Fruit fly (Drosophila melanogaster) whole organism, embryonic: Measurements from ENCODE around the gene COX6B.

ENCODE experiments used
- CG10267 ChIP-seq: fragments of 200-800 bp; sonication (Bioruptor generic); optimal IDR thresholded peaks from 2 replicates; lab custom pipeline; 2018; ENCODE audit warnings: missing biosample characterization, mild to moderate bottlenecking, missing genetic modification characterization, moderate library complexity
- CG10321 ChIP-seq: fragments of 200-800 bp; sonication (Bioruptor generic); IDR thresholded peaks from 2 replicates; pipeline ENCODE4 v1.3.6; 2022; ENCODE audit warnings: missing biosample characterization, missing genetic modification characterization
- CG10431 ChIP-seq: fragments of 200-800 bp; sonication (Bioruptor generic); optimal IDR thresholded peaks from 3 replicates; lab custom pipeline; 2018; ENCODE audit warnings: missing biosample characterization, mild to moderate bottlenecking, missing genetic modification characterization
- CG10654 ChIP-seq: fragments of 200-800 bp; sonication (Bioruptor generic); optimal IDR thresholded peaks from 2 replicates; lab custom pipeline; 2016; ENCODE audit warnings: missing biosample characterization, missing genetic modification characterization
- CG10979 ChIP-seq: fragments of 200-800 bp; sonication (Bioruptor generic); optimal IDR thresholded peaks from 2 replicates; lab custom pipeline; 2018; ENCODE audit warnings: missing biosample characterization, mild to moderate bottlenecking, missing genetic modification characterization, moderate library complexity
- CG12219 ChIP-seq: fragments of 200-800 bp; sonication (Bioruptor generic); optimal IDR thresholded peaks from 3 replicates; lab custom pipeline; 2018; ENCODE audit warnings: missing biosample characterization, mild to moderate bottlenecking, missing genetic modification characterization
- CG1233 ChIP-seq: fragments of 200-800 bp; sonication (Bioruptor generic); optimal IDR thresholded peaks from 4 replicates; lab custom pipeline; 2018; ENCODE audit warnings: missing biosample characterization, mild to moderate bottlenecking, missing genetic modification characterization
- CG12769 ChIP-seq: fragments of 200-800 bp; sonication (Bioruptor generic); optimal IDR thresholded peaks from 2 replicates; lab custom pipeline; 2019; ENCODE audit warnings: missing biosample characterization, mild to moderate bottlenecking, missing genetic modification characterization, moderate library complexity
- CG17829 ChIP-seq: fragments of 200-800 bp; optimal IDR thresholded peaks from 2 replicates; lab custom pipeline; 2019; ENCODE audit warnings: missing biosample characterization, mild to moderate bottlenecking, missing genetic modification characterization, moderate library complexity
- CG31224 ChIP-seq: fragments of 200-800 bp; sonication (Bioruptor generic); IDR thresholded peaks from 2 replicates; pipeline ENCODE4 v1.3.6; 2022; ENCODE audit warnings: missing biosample characterization, missing genetic modification characterization
- CG3163 ChIP-seq: fragments of 200-800 bp; sonication (Bioruptor generic); optimal IDR thresholded peaks from 3 replicates; lab custom pipeline; 2016; ENCODE audit warnings: missing biosample characterization, missing genetic modification characterization
- CG33213 ChIP-seq: fragments of 200-800 bp; sonication (Bioruptor generic); optimal IDR thresholded peaks from 3 replicates; lab custom pipeline; 2016; ENCODE audit warnings: missing biosample characterization, missing genetic modification characterization
- CG4730 ChIP-seq: fragments of 200-800 bp; sonication (Bioruptor generic); IDR thresholded peaks from 2 replicates; pipeline ENCODE4 v1.3.6; 2022; ENCODE audit warnings: missing biosample characterization, missing genetic modification characterization
- CG6254 ChIP-seq: fragments of 200-800 bp; sonication (Bioruptor generic); optimal IDR thresholded peaks from 3 replicates; lab custom pipeline; 2017; ENCODE audit warnings: mild to moderate bottlenecking, missing biosample characterization, missing genetic modification reagents, missing genetic modification characterization
- CG7745 ChIP-seq: fragments of 200-800 bp; sonication (Bioruptor generic); optimal IDR thresholded peaks from 2 replicates; lab custom pipeline; 2018; ENCODE audit warnings: missing biosample characterization, mild to moderate bottlenecking, missing genetic modification characterization, moderate library complexity
- CG7928 ChIP-seq: fragments of 200-800 bp; sonication (Bioruptor generic); optimal IDR thresholded peaks from 2 replicates; lab custom pipeline; 2017; ENCODE audit warnings: missing biosample characterization, mild to moderate bottlenecking, missing genetic modification characterization
- CG7963 ChIP-seq: fragments of 200-800 bp; sonication (Bioruptor generic); IDR thresholded peaks from 3 replicates; pipeline ENCODE4 v1.3.6; 2022; ENCODE audit warnings: missing biosample characterization, missing genetic modification characterization; ENCODE audit not compliant: partially characterized antibody
- CG8478 ChIP-seq: fragments of >200 bp; optimal IDR thresholded peaks from 2 replicates; lab custom pipeline; 2018
- Dfd ChIP-seq, 2 experiments: fragments of >200 bp; optimal IDR thresholded peaks; 2 replicates each; lab custom pipeline; 2017; ENCODE audit warnings: missing biosample characterization in 2 of 2, missing genetic modification characterization in 2 of 2
- Fer1 ChIP-seq: fragments of 200-800 bp; sonication (Bioruptor generic); optimal IDR thresholded peaks from 2 replicates; lab custom pipeline; 2017; ENCODE audit warnings: missing biosample characterization, mild to moderate bottlenecking, missing genetic modification characterization
- Gug ChIP-seq: fragments of 200-800 bp; sonication (Bioruptor generic); IDR thresholded peaks from 4 replicates; pipeline ENCODE4 v1.3.6; 2022; ENCODE audit warnings: missing biosample characterization, missing genetic modification characterization
- HmgD ChIP-seq: fragments of 200-800 bp; sonication (Bioruptor generic); optimal IDR thresholded peaks from 3 replicates; lab custom pipeline; 2016; ENCODE audit warnings: missing biosample characterization, missing genetic modification characterization
- Mad ChIP-seq: fragments of 200-800 bp; sonication (Bioruptor generic); optimal IDR thresholded peaks from 2 replicates; lab custom pipeline; 2016; ENCODE audit warnings: missing biosample characterization, missing genetic modification characterization
- NFAT ChIP-seq: fragments of 200-800 bp; sonication (Bioruptor generic); IDR thresholded peaks from 2 replicates; pipeline ENCODE4 v1.3.6; 2022; ENCODE audit warnings: missing biosample characterization, missing genetic modification characterization
- Pdp1 ChIP-seq, 2 experiments: fragments of 200-800 bp; sonication (Bioruptor generic); optimal IDR thresholded peaks; 3 replicates each; lab custom pipeline; 2016; ENCODE audit warnings: missing biosample characterization in 2 of 2, missing genetic modification characterization in 2 of 2, mild to moderate bottlenecking in 1 of 2, moderate library complexity in 1 of 2
- Sin3A ChIP-seq: fragments of >200 bp; optimal IDR thresholded peaks from 2 replicates; lab custom pipeline; 2018
- ac ChIP-seq: fragments of 200-800 bp; sonication (Bioruptor generic); optimal IDR thresholded peaks from 3 replicates; lab custom pipeline; 2017; ENCODE audit warnings: missing biosample characterization, mild to moderate bottlenecking, missing genetic modification characterization
- bcd ChIP-seq: fragments of 200-800 bp; sonication (Bioruptor generic); optimal IDR thresholded peaks from 2 replicates; lab custom pipeline; 2017; ENCODE audit warnings: missing biosample characterization, mild to moderate bottlenecking, missing genetic modification characterization
- bigmax ChIP-seq: fragments of 200-800 bp; sonication (Bioruptor generic); optimal IDR thresholded peaks from 2 replicates; lab custom pipeline; 2018; ENCODE audit warnings: missing biosample characterization, mild to moderate bottlenecking, missing genetic modification characterization
- cad ChIP-seq: fragments of >200 bp; optimal IDR thresholded peaks from 2 replicates; lab custom pipeline; 2017; ENCODE audit warnings: missing biosample characterization, missing genetic modification characterization
- cato ChIP-seq: fragments of 200-800 bp; sonication (Bioruptor generic); optimal IDR thresholded peaks from 2 replicates; lab custom pipeline; 2016; ENCODE audit warnings: missing biosample characterization, missing genetic modification characterization, borderline replicate concordance
- caup ChIP-seq: fragments of 200-800 bp; sonication (Bioruptor generic); optimal IDR thresholded peaks from 3 replicates; lab custom pipeline; 2017; ENCODE audit warnings: missing biosample characterization, mild to moderate bottlenecking, missing genetic modification characterization, moderate library complexity; ENCODE audit not compliant: severe bottlenecking
- fd96Cb ChIP-seq: fragments of 200-800 bp; sonication (Bioruptor generic); optimal IDR thresholded peaks from 2 replicates; lab custom pipeline; 2018; ENCODE audit warnings: missing biosample characterization, mild to moderate bottlenecking, missing genetic modification characterization, moderate library complexity
- ftz-f1 ChIP-seq: fragments of 200-800 bp; sonication (Bioruptor generic); optimal IDR thresholded peaks from 2 replicates; lab custom pipeline; 2016; ENCODE audit warnings: missing biosample characterization, missing genetic modification characterization
- jing ChIP-seq: fragments of 200-800 bp; sonication (Bioruptor generic); optimal IDR thresholded peaks from 2 replicates; lab custom pipeline; 2018; ENCODE audit warnings: missing biosample characterization, mild to moderate bottlenecking, missing genetic modification characterization
- ken ChIP-seq: fragments of 200-800 bp; sonication (Bioruptor generic); IDR thresholded peaks from 3 replicates; pipeline ENCODE4 v1.3.6; 2022; ENCODE audit warnings: missing biosample characterization, missing genetic modification characterization
- lab ChIP-seq: fragments of 200-800 bp; sonication (Bioruptor generic); optimal IDR thresholded peaks from 3 replicates; lab custom pipeline; 2017; ENCODE audit warnings: missing biosample characterization, missing genetic modification characterization, mild to moderate bottlenecking, moderate library complexity, missing genetic modification reagents
- nau ChIP-seq: fragments of 200-800 bp; sonication (Bioruptor generic); optimal IDR thresholded peaks from 3 replicates; lab custom pipeline; 2017; ENCODE audit warnings: missing biosample characterization, mild to moderate bottlenecking, missing genetic modification characterization, missing genetic modification reagents
- nmo ChIP-seq: fragments of 200-800 bp; sonication (Bioruptor generic); optimal IDR thresholded peaks from 2 replicates; lab custom pipeline; 2018; ENCODE audit warnings: missing biosample characterization, mild to moderate bottlenecking, missing genetic modification characterization, moderate library complexity
- nom ChIP-seq: fragments of 200-800 bp; sonication (Bioruptor generic); optimal IDR thresholded peaks from 2 replicates; lab custom pipeline; 2017; ENCODE audit warnings: missing biosample characterization, missing genetic modification characterization, mild to moderate bottlenecking, moderate library complexity, missing genetic modification reagents
- pb ChIP-seq: fragments of 200-800 bp; sonication (Bioruptor generic); optimal IDR thresholded peaks from 3 replicates; lab custom pipeline; 2016; ENCODE audit warnings: missing biosample characterization, missing genetic modification characterization
- pita ChIP-seq: fragments of 200-800 bp; sonication (Bioruptor generic); optimal IDR thresholded peaks from 2 replicates; lab custom pipeline; 2017; ENCODE audit warnings: missing biosample characterization, mild to moderate bottlenecking, missing genetic modification characterization
- rib ChIP-seq: fragments of 200-800 bp; sonication (Bioruptor generic); IDR thresholded peaks from 2 replicates; pipeline ENCODE4 v1.3.6; 2022; ENCODE audit warnings: missing biosample characterization, missing genetic modification characterization
- sd ChIP-seq: fragments of 200-800 bp; sonication (Bioruptor generic); optimal IDR thresholded peaks from 3 replicates; lab custom pipeline; 2018; ENCODE audit warnings: missing biosample characterization, mild to moderate bottlenecking, missing genetic modification characterization, moderate library complexity
- sim ChIP-seq: fragments of 200-800 bp; sonication (Bioruptor generic); IDR thresholded peaks from 2 replicates; pipeline ENCODE4 v1.3.6; 2022; ENCODE audit warnings: missing biosample characterization, missing genetic modification characterization
- so ChIP-seq: fragments of 200-800 bp; sonication (Bioruptor generic); IDR thresholded peaks from 3 replicates; pipeline ENCODE4 v1.3.6; 2022; ENCODE audit warnings: missing biosample characterization, missing genetic modification characterization
- tll ChIP-seq, 2 experiments: fragments of 200-800 bp in 1 of 2; fragments of >200 bp in 1 of 2; sonication (Bioruptor generic) in 1 of 2; optimal IDR thresholded peaks; 2 replicates each; lab custom pipeline; 2017 to 2019; ENCODE audit warnings: missing biosample characterization in 2 of 2, missing genetic modification characterization in 2 of 2, mild to moderate bottlenecking in 1 of 2, moderate library complexity in 1 of 2
- tna ChIP-seq: fragments of 200-800 bp; sonication (Bioruptor generic); IDR thresholded peaks from 2 replicates; pipeline ENCODE4 v1.3.6; 2022; ENCODE audit warnings: missing biosample characterization, missing genetic modification characterization; ENCODE audit not compliant: partially characterized antibody
- vfl ChIP-seq: fragments of 200-800 bp; sonication (Bioruptor generic); optimal IDR thresholded peaks from 2 replicates; lab custom pipeline; 2016; ENCODE audit warnings: missing biosample characterization, missing genetic modification characterization
- vvl ChIP-seq: fragments of 200-800 bp; sonication (Bioruptor generic); IDR thresholded peaks from 2 replicates; pipeline ENCODE4 v1.3.6; 2022; ENCODE audit warnings: missing biosample characterization, missing genetic modification characterization

Gene COX6B

dm6 chrX:19750626-19751149 is 6.6 kb upstream of the COX6B start, which contains the start of gene Abcd3 (continued):
- TF ChIP-seq tll (GFP tag; optimal IDR thresholded peaks at IDR 0.05; lab: Kevin White, UChicago) (peak in 1 of 2 experiments; percentile 10), nmo (GFP tag; lab: Kevin White, UChicago) (peak; percentile 27), Gug (no peak; the same call in 3 of the 4 replicates), CG6254 (GFP tag; lab: Kevin White, UChicago) (peak; percentile 31), CG10267 (peak; percentile 83), lab (peak; percentile 70), CG8478 (no peak), vfl (GFP tag; lab: Kevin White, UChicago) (peak; percentile 62), CG10321 (GFP tag; lab: Robert Waterston, UW) (no peak), tna (GFP tag; lab: Robert Waterston, UW) (peak; percentile 68), Pdp1 (GFP tag; optimal IDR thresholded peaks at IDR 0.05; lab: Kevin White, UChicago) (peak; percentile 21 to 59), bcd (GFP tag; lab: Kevin White, UChicago) (peak; percentile 12), CG4730 (no peak), CG12219 (GFP tag; lab: Kevin White, UChicago) (peak; percentile 11), rib (GFP tag; lab: Robert Waterston, UW) (peak; percentile 25; the same call in 1 of the 2 replicates), sim (GFP tag; lab: Robert Waterston, UW) (no peak), cad (GFP tag; lab: Kevin White, UChicago) (no peak), Dfd (GFP tag; optimal IDR thresholded peaks at IDR 0.05; lab: Kevin White, UChicago) (no peak), nau (GFP tag; lab: Kevin White, UChicago) (peak; percentile 54), nom (peak; percentile 73), CG17829 (peak; percentile 49), Mad (GFP tag; lab: Kevin White, UChicago) (no peak), cato (GFP tag; lab: Kevin White, UChicago) (no peak), CG7928 (peak; percentile 23), CG7963 (peak; percentile 62; the same call in 2 of the 3 replicates), CG12769 (tag; lab: Kevin White, UChicago) (peak; percentile 22), Sin3A (lab: Kevin White, UChicago) (peak; percentile 20), so (peak; percentile 74; the same call in 2 of the 3 replicates), HmgD (GFP tag; lab: Kevin White, UChicago) (peak; percentile 70), ken (peak; percentile 56; the same call in 1 of the 3 replicates), caup (GFP tag; lab: Kevin White, UChicago) (peak; percentile 45), bigmax (no peak), ftz-f1 (peak; percentile 70), CG1233 (GFP tag; lab: Kevin White, UChicago) (no peak), CG3163 (peak; percentile 57), CG10979 (tag; lab: Kevin White, UChicago) (peak; percentile 43), vvl (peak; percentile 58; the same call in 1 of the 2 replicates), NFAT (GFP tag; lab: Robert Waterston, UW) (no peak; the same call in 1 of the 2 replicates), jing (GFP tag; lab: Kevin White, UChicago) (no peak), Fer1 (GFP tag; lab: Kevin White, UChicago) (peak; percentile 71), ac (peak; percentile 66), CG10654 (peak; percentile 9), CG10431 (no peak), fd96Cb (no peak), CG33213 (peak; percentile 23), CG31224 (GFP tag; lab: Robert Waterston, UW) (0 out of 2 replicates have a peak, but pooled peaks have one; percentile 10), pita (GFP tag; lab: Kevin White, UChicago) (no peak), CG7745 (tag; lab: Kevin White, UChicago) (no peak), pb (GFP tag; lab: Kevin White, UChicago) (peak; percentile 4), sd (tag; lab: Kevin White, UChicago) (peak; percentile 53)
